Fruit fly (Drosophila melanogaster): ENCODE measurements around the gene KLHL18.
A peak's percentile ranks its signal among the peaks of the same experiment; 100 is the strongest.

Gene KLHL18

DNA sequence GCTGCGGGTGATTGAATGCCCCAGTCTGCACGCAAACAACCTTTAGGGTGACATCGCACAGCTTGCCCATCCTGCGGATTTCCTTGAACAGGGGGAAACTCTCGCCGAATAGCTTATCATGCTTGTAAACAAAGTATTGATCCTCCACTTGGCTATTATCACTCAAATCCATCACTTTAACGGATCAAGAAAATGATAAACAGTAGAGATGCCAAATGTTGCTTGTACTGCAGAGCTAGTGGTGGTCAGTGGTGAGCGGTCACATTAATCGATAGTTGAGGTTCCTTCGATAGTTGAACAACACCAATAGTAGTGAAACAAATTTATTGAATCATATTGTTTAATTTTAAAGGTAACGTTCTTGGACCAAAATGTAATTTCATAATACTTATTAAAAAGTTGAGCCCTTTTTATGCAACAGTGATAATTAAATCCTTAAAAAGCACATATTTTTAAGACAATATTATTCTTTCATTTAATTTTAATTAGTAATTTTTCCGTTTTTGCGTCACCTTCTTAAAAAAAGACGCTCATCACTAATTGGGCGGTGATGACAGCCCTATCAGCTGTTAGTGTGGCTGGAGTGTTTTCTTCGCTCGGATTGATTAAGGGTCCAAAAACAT is at the start of gene KLHL18, which contains the start of gene GCC185 (continued):
- peak; percentile 79 for TF ChIP-seq HLH54F (GFP tag; optimal IDR thresholded peaks at IDR 0.05)
- TF ChIP-seq Ada2b (GFP tag; IDR thresholded peaks at IDR 0.05) = peak; percentile 73
- TF ChIP-seq croc (GFP tag; conservative IDR thresholded peaks at IDR 0.05) = peak; percentile 61; the same call in 2 of the 3 replicates
- TF ChIP-seq Deaf1 (tag; optimal IDR thresholded peaks at IDR 0.05) = no peak
- TF ChIP-seq chn (GFP tag; optimal IDR thresholded peaks at IDR 0.05) = peak; percentile 58
- TF ChIP-seq zf30C (GFP tag; optimal IDR thresholded peaks at IDR 0.05) = no peak
- TF ChIP-seq fd96Cb (tag; optimal IDR thresholded peaks at IDR 0.05) = peak; percentile 79
- peak; percentile 38 for TF ChIP-seq CG31388 (GFP tag; optimal IDR thresholded peaks at IDR 0.05)
- peak; percentile 53; the same call in 1 of the 2 replicates for TF ChIP-seq CG11247 (GFP tag; IDR thresholded peaks at IDR 0.05)
- no peak for TF ChIP-seq eyg (GFP tag; optimal IDR thresholded peaks at IDR 0.05)
- no peak for TF ChIP-seq Hey (tag; optimal IDR thresholded peaks at IDR 0.05)
- TF ChIP-seq YL-1 (GFP tag; optimal IDR thresholded peaks at IDR 0.05) = peak; percentile 62
- TF ChIP-seq CG3281 (GFP tag; optimal IDR thresholded peaks at IDR 0.05) = peak; percentile 47
- peak; percentile 3 for TF ChIP-seq slp2 (GFP tag; optimal IDR thresholded peaks at IDR 0.05)
- no peak for TF ChIP-seq Vsx1 (GFP tag; optimal IDR thresholded peaks at IDR 0.05)
- peak; percentile 85 for TF ChIP-seq mam (GFP tag; optimal IDR thresholded peaks at IDR 0.05)
- TF ChIP-seq Pdp1 (GFP tag; optimal IDR thresholded peaks at IDR 0.05) = peak in 1 of 2 experiments; percentile 77
- no peak for TF ChIP-seq ham (GFP tag; IDR thresholded peaks at IDR 0.05)
- TF ChIP-seq CG7839 (tag; optimal IDR thresholded peaks at IDR 0.05) = peak; percentile 76
- TF ChIP-seq Meics (GFP tag; optimal IDR thresholded peaks at IDR 0.05) = peak; percentile 69
- peak; percentile 70 for TF ChIP-seq esg (GFP tag; conservative IDR thresholded peaks at IDR 0.05)
- peak; percentile 59; the same call in 1 of the 3 replicates for TF ChIP-seq CG2889 (GFP tag; IDR thresholded peaks at IDR 0.05)
- peak; percentile 53 for TF ChIP-seq MESR4 (GFP tag; optimal IDR thresholded peaks at IDR 0.05)
- peak; percentile 72 for TF ChIP-seq unc-4 (GFP tag; IDR thresholded peaks at IDR 0.05; ENCODE audit: partially characterized antibody)
- TF ChIP-seq Oli (tag; optimal IDR thresholded peaks at IDR 0.05) = peak; percentile 63
- TF ChIP-seq NC2β (GFP tag; optimal IDR thresholded peaks at IDR 0.05) = no peak
- peak; percentile 84 for TF ChIP-seq dysf (GFP tag; IDR thresholded peaks at IDR 0.05)
- TF ChIP-seq mirr (GFP tag; optimal IDR thresholded peaks at IDR 0.05) = no peak
- TF ChIP-seq schlank (tag; optimal IDR thresholded peaks at IDR 0.05) = peak; percentile 11
- TF ChIP-seq Fer2 (tag; optimal IDR thresholded peaks at IDR 0.05) = peak; percentile 69
- TF ChIP-seq slbo (GFP tag; IDR thresholded peaks at IDR 0.05) = peak; percentile 89
- peak; percentile 71 for TF ChIP-seq cato (GFP tag; optimal IDR thresholded peaks at IDR 0.05; ENCODE audit: borderline replicate concordance)
- peak; percentile 13 for TF ChIP-seq CG4328 (GFP tag; optimal IDR thresholded peaks at IDR 0.05)
- peak; percentile 64 for TF ChIP-seq CG13624 (GFP tag; optimal IDR thresholded peaks at IDR 0.05)
- TF ChIP-seq TFAM (GFP tag; optimal IDR thresholded peaks at IDR 0.05) = no peak
- peak; percentile 75 for TF ChIP-seq Nf-YC (tag; optimal IDR thresholded peaks at IDR 0.05)
- TF ChIP-seq CG2202 (tag; optimal IDR thresholded peaks at IDR 0.05) = no peak
- peak; percentile 74 for TF ChIP-seq CG6791 (GFP tag; IDR thresholded peaks at IDR 0.05; ENCODE audit: partially characterized antibody)
- TF ChIP-seq NFAT (GFP tag; IDR thresholded peaks at IDR 0.05) = 0 out of 2 replicates have a peak, but pooled peaks have one; percentile 37
- peak; percentile 76 for TF ChIP-seq CG12104 (GFP tag; optimal IDR thresholded peaks at IDR 0.05)
- peak; percentile 90 for TF ChIP-seq Dll (GFP tag; IDR thresholded peaks at IDR 0.05; ENCODE audit: partially characterized antibody)
- peak; percentile 93 for TF ChIP-seq knrl (GFP tag; IDR thresholded peaks at IDR 0.05; ENCODE audit: partially characterized antibody)
- TF ChIP-seq ac (GFP tag; optimal IDR thresholded peaks at IDR 0.05) = no peak
- TF ChIP-seq CG17612 (GFP tag; IDR thresholded peaks at IDR 0.05) = no peak
- TF ChIP-seq ato (GFP tag; IDR thresholded peaks at IDR 0.05; ENCODE audit: partially characterized antibody) = 0 out of 2 replicates have a peak, but pooled peaks have one; percentile 15
- peak; percentile 87 for TF ChIP-seq phol (tag; optimal IDR thresholded peaks at IDR 0.05)
- TF ChIP-seq da (GFP tag; optimal IDR thresholded peaks at IDR 0.05) = no peak
- peak; percentile 71 for TF ChIP-seq CG32532 (GFP tag; IDR thresholded peaks at IDR 0.05)
- peak; percentile 78 for TF ChIP-seq hb (GFP tag; IDR thresholded peaks at IDR 0.05; ENCODE audit: partially characterized antibody)
